Fruit fly (Drosophila melanogaster): ENCODE results near the gene CG13917.

dm6 chr3L:1546349-1547116 lies 30.0 kb upstream of the CG13917 start:
- TF ChIP-seq CG8478 (optimal IDR thresholded peaks at IDR 0.05) = no peak
- TF ChIP-seq CTCF (optimal IDR thresholded peaks at IDR 0.05) = no peak
